Fruit fly (Drosophila melanogaster): ENCODE data around the gene Nplp4.

Nplp4 gene

dm6 chr2L:2037551-2038252 is 29.5 kb downstream of the Nplp4 start (continued):
- TF ChIP-seq Sry-β (GFP tag; optimal IDR thresholded peaks at IDR 0.05) (peak; percentile 7), ems (GFP tag; optimal IDR thresholded peaks at IDR 0.05) (peak; percentile 22), CG4424 (GFP tag; optimal IDR thresholded peaks at IDR 0.05) (no peak), Nf-YC (tag; optimal IDR thresholded peaks at IDR 0.05) (peak; percentile 56), crol (GFP tag; IDR thresholded peaks at IDR 0.05) (no peak), CG17361 (GFP tag; IDR thresholded peaks at IDR 0.05) (0 out of 3 replicates have a peak, but pooled peaks have one; percentile 28), z (GFP tag; IDR thresholded peaks at IDR 0.05) (no peak), CG14014 (GFP tag; IDR thresholded peaks at IDR 0.05) (no peak), CG2712 (tag; optimal IDR thresholded peaks at IDR 0.05) (peak; percentile 69)

dm6 chr2L:2038253-2038955 is 30.2 kb downstream of the Nplp4 start:
- no peak for TF ChIP-seq tio (GFP tag; optimal IDR thresholded peaks at IDR 0.05)
- no peak for TF ChIP-seq CG32532 (GFP tag; IDR thresholded peaks at IDR 0.05)
- no peak for TF ChIP-seq BEAF-32 (GFP tag; optimal IDR thresholded peaks at IDR 0.05)
- TF ChIP-seq onecut (GFP tag; IDR thresholded peaks at IDR 0.05): peak; percentile 70
- TF ChIP-seq D19A (tag; optimal IDR thresholded peaks at IDR 0.05): no peak
- TF ChIP-seq wor (GFP tag; IDR thresholded peaks at IDR 0.05): no peak
- no peak for TF ChIP-seq CG11696 (GFP tag; IDR thresholded peaks at IDR 0.05)
- no peak for TF ChIP-seq ham (GFP tag; IDR thresholded peaks at IDR 0.05)
- no peak for TF ChIP-seq CG12942 (GFP tag; optimal IDR thresholded peaks at IDR 0.05)
- peak; percentile 25 for TF ChIP-seq cwo (GFP tag; optimal IDR thresholded peaks at IDR 0.05)
- peak; percentile 30 for TF ChIP-seq grn (GFP tag; optimal IDR thresholded peaks at IDR 0.05)
- peak; percentile 3 for TF ChIP-seq unpg (GFP tag; optimal IDR thresholded peaks at IDR 0.05)
- no peak for TF ChIP-seq caup (GFP tag; optimal IDR thresholded peaks at IDR 0.05; ENCODE audit: severe bottlenecking)
- no peak for TF ChIP-seq tx (GFP tag; optimal IDR thresholded peaks at IDR 0.05)
- TF ChIP-seq otp (GFP tag; IDR thresholded peaks at IDR 0.05): 0 out of 3 replicates have a peak, but pooled peaks have one; percentile 22
- TF ChIP-seq CG9817 (tag; optimal IDR thresholded peaks at IDR 0.05): no peak
- TF ChIP-seq Dref (GFP tag; IDR thresholded peaks at IDR 0.05): no peak
- peak; percentile 12 for TF ChIP-seq CG3995 (GFP tag; optimal IDR thresholded peaks at IDR 0.05)
- TF ChIP-seq pnt (GFP tag; optimal IDR thresholded peaks at IDR 0.05): peak; percentile 2
- peak; percentile 67 for TF ChIP-seq sens (GFP tag)
- TF ChIP-seq CG17361 (GFP tag; IDR thresholded peaks at IDR 0.05): 0 out of 3 replicates have a peak, but pooled peaks have one; percentile 19
- TF ChIP-seq chinmo (GFP tag; IDR thresholded peaks at IDR 0.05; ENCODE audit: partially characterized antibody): peak; percentile 90; the same call in 2 of the 4 replicates
- no peak for TF ChIP-seq CG12769 (tag; optimal IDR thresholded peaks at IDR 0.05)
- TF ChIP-seq psq (GFP tag; optimal IDR thresholded peaks at IDR 0.05): no peak
- no peak for TF ChIP-seq CG3847 (GFP tag; IDR thresholded peaks at IDR 0.05)
- TF ChIP-seq exex (tag; optimal IDR thresholded peaks at IDR 0.05): peak; percentile 73
- TF ChIP-seq Poxn (GFP tag; IDR thresholded peaks at IDR 0.05): no peak
- TF ChIP-seq NfI (GFP tag; optimal IDR thresholded peaks at IDR 0.05): no peak
- no peak for TF ChIP-seq Scr (GFP tag; IDR thresholded peaks at IDR 0.05; ENCODE audit: partially characterized antibody)
- no peak for TF ChIP-seq dimm (GFP tag; IDR thresholded peaks at IDR 0.05)
- peak; percentile 65 for TF ChIP-seq kay (GFP tag; optimal IDR thresholded peaks at IDR 0.05)
- TF ChIP-seq tgo (GFP tag; IDR thresholded peaks at IDR 0.05): no peak
- 0 out of 3 replicates have a peak, but pooled peaks have one; percentile 12 for TF ChIP-seq row (GFP tag; IDR thresholded peaks at IDR 0.05)
- peak; percentile 13 for TF ChIP-seq phol (tag; optimal IDR thresholded peaks at IDR 0.05)
- TF ChIP-seq Rx (GFP tag; IDR thresholded peaks at IDR 0.05): no peak
- no peak for TF ChIP-seq jing (GFP tag; optimal IDR thresholded peaks at IDR 0.05)
- peak; percentile 10 for TF ChIP-seq nom (GFP tag; optimal IDR thresholded peaks at IDR 0.05)
- peak; percentile 44 for TF ChIP-seq zf30C (GFP tag; optimal IDR thresholded peaks at IDR 0.05)
- TF ChIP-seq CG15479 (GFP tag; optimal IDR thresholded peaks at IDR 0.05): peak; percentile 41

Measured in whole organism, embryonic.